Worm (Caenorhabditis elegans): ENCODE measurements around the gene T14G8.2.

DNA sequence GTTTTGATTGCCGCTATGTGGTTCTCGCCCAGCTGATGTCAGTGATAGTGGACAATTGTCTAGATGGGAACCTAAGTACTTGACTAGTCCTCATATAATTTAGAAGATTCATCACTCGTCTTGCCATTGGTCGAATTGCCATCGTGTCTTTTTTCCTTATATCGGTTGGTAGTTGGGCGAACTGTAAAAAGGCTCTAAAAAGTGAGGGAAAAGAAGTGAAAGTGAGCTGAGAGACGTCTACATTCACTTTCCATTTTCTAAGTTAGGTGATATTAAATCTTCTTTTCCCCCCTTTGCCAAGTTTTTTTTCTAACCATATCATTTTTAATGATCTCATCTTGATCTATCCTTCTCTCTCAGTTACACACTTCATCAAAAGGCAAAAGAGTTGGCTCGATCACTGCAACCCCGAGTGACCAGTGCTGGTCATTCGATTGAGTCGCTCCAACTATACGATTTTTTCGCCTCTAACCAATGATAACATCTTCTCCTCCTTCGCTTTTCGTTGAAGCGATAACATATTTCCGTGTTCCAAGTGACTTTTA, 17.1 kb downstream of the T14G8.2 start:
- TF ChIP-seq nhr-11 (tag; optimal IDR thresholded peaks at IDR 0.05) (no peak), pqm-1 (tag; optimal IDR thresholded peaks at IDR 0.05) (no peak), ama-1 (optimal IDR thresholded peaks at IDR 0.05) (no peak), pax-1 (tag; optimal IDR thresholded peaks at IDR 0.05) (no peak), dmd-4 (tag; optimal IDR thresholded peaks at IDR 0.05; ENCODE audit: borderline replicate concordance) (no peak), fkh-6 (tag; optimal IDR thresholded peaks at IDR 0.05) (no peak), nfya-1 (tag; optimal IDR thresholded peaks at IDR 0.05) (no peak), sox-2 (GFP tag; IDR thresholded peaks at IDR 0.05) (no peak), elt-2 (tag; optimal IDR thresholded peaks at IDR 0.05) (peak; percentile 9), fkh-10 (GFP tag; optimal IDR thresholded peaks at IDR 0.05) (no peak), pha-4 (tag; optimal IDR thresholded peaks at IDR 0.05) (no peak), npax-4 (tag; optimal IDR thresholded peaks at IDR 0.05) (no peak), ceh-34 (tag; optimal IDR thresholded peaks at IDR 0.05) (no peak)
